Fruit fly (Drosophila melanogaster) whole organism: ENCODE measurements around the gene CG33120.

Source experiments
- EcR ChIP-seq, 2 experiments: fragments of >200 bp; optimal IDR thresholded peaks; 2 replicates each; lab custom pipeline; 2017; ENCODE audit warnings: missing biosample characterization in 2 of 2, missing genetic modification characterization in 2 of 2, missing genetic modification reagents in 2 of 2
- usp ChIP-seq: fragments of >200 bp; optimal IDR thresholded peaks from 2 replicates; lab custom pipeline; 2017; ENCODE audit warnings: missing biosample characterization, missing genetic modification characterization, mixed read lengths

- TF ChIP-seq usp (GFP tag; lab: Kevin White, UChicago) = no peak
- no peak for TF ChIP-seq EcR (GFP tag; optimal IDR thresholded peaks at IDR 0.05; lab: Kevin White, UChicago)
These were observed 42.5 kb upstream of the CG33120 start for dm6 chr2L:18886904-18887303.
